Worm (Caenorhabditis elegans) whole organism, L4/young adult: ENCODE data around the gene nhr-56.

Experiments used
- W03F9.2 ChIP-seq: fragments of 150-350 bp; optimal IDR thresholded peaks from 2 replicates; lab custom pipeline; 2014; ENCODE audit warnings: missing biosample characterization, missing genetic modification characterization
- dao-5 ChIP-seq: sonication (generic microtip); optimal IDR thresholded peaks from 2 replicates; lab custom pipeline; 2016; ENCODE audit warnings: missing genotype, missing genetic modification characterization, moderate library complexity, missing compliant biosample characterization
- him-1 ChIP-seq: sonication (generic microtip); optimal IDR thresholded peaks from 2 replicates; lab custom pipeline; 2016; ENCODE audit warnings: missing genotype, missing genetic modification reagents, missing genetic modification characterization, missing compliant biosample characterization

ce11 chrV:2260660-2261059 is 41.9 kb downstream of the nhr-56 start, which contains the start of gene F41B5.12:
- TF ChIP-seq him-1 (no peak), W03F9.2 (tag; lab: Kevin White, UChicago) (no peak), dao-5 (tag; lab: Kevin White, UChicago) (no peak)
